Worm (Caenorhabditis elegans) whole organism, L3 larva: ENCODE results near the gene fbxa-104.

Source experiments
- R02D3.7 ChIP-seq: fragments of 150-350 bp; optimal IDR thresholded peaks from 2 replicates; lab custom pipeline; 2014; ENCODE audit warnings: missing biosample characterization, missing genetic modification characterization
- ama-1 ChIP-seq: fragments of 150-350 bp; optimal IDR thresholded peaks from 2 replicates; lab custom pipeline; 2018
- ceh-16 ChIP-seq: sonication (generic microtip); optimal IDR thresholded peaks from 2 replicates; lab custom pipeline; 2017; ENCODE audit warnings: missing biosample characterization, missing genetic modification characterization
- daf-12 ChIP-seq: fragments of 150-350 bp; optimal IDR thresholded peaks from 2 replicates; lab custom pipeline; 2014; ENCODE audit warnings: missing biosample characterization, missing genetic modification reagents, missing genetic modification characterization
- egl-27 ChIP-seq: sonication (generic microtip); optimal IDR thresholded peaks from 4 replicates; lab custom pipeline; 2017; ENCODE audit warnings: missing biosample characterization, missing genetic modification reagents, missing genetic modification characterization
- egl-5 ChIP-seq: fragments of 150-350 bp; optimal IDR thresholded peaks from 2 replicates; lab custom pipeline; 2017; ENCODE audit warnings: missing biosample characterization, missing genetic modification reagents, missing genetic modification characterization, inconsistent platforms
- elt-2 ChIP-seq: sonication (generic microtip); optimal IDR thresholded peaks from 2 replicates; lab custom pipeline; 2016; ENCODE audit warnings: missing genetic modification reagents, mild to moderate bottlenecking, missing genetic modification characterization, missing compliant biosample characterization
- eor-1 ChIP-seq, 2 experiments: fragments of 150-350 bp; optimal IDR thresholded peaks; 2 replicates each; lab custom pipeline; 2014 to 2018; ENCODE audit warnings: missing biosample characterization in 2 of 2, missing genetic modification characterization in 2 of 2
- fkh-2 ChIP-seq: fragments of 150-350 bp; optimal IDR thresholded peaks from 2 replicates; lab custom pipeline; 2014; ENCODE audit warnings: missing biosample characterization, missing genetic modification reagents, missing genetic modification characterization
- hmg-11 ChIP-seq: sonication (generic microtip); optimal IDR thresholded peaks from 2 replicates; lab custom pipeline; 2016; ENCODE audit warnings: missing genetic modification characterization, missing compliant biosample characterization
- jun-1 ChIP-seq: fragments of 150-350 bp; optimal IDR thresholded peaks from 2 replicates; lab custom pipeline; 2014; ENCODE audit warnings: missing biosample characterization, missing genetic modification reagents, missing genetic modification characterization
- lin-39 ChIP-seq: fragments of 150-350 bp; optimal IDR thresholded peaks from 2 replicates; lab custom pipeline; 2018; ENCODE audit warnings: missing biosample characterization, missing genetic modification reagents, missing genetic modification characterization
- lsy-12 ChIP-seq: sonication (generic microtip); optimal IDR thresholded peaks from 2 replicates; lab custom pipeline; 2016; ENCODE audit warnings: mild to moderate bottlenecking, missing genetic modification characterization, missing compliant biosample characterization
- mml-1 ChIP-seq: fragments of 150-350 bp; sonication (generic microtip); optimal IDR thresholded peaks from 3 replicates; lab custom pipeline; 2014; ENCODE audit warnings: missing biosample characterization, missing genetic modification characterization
- nfya-1 ChIP-seq: sonication (generic microtip); optimal IDR thresholded peaks from 2 replicates; lab custom pipeline; 2017; ENCODE audit warnings: missing genetic modification characterization, mild to moderate bottlenecking, missing compliant biosample characterization, antibody characterized with exemption, moderate library complexity; ENCODE audit not compliant: insufficient read depth
- nhr-23 ChIP-seq: fragments of 150-350 bp; optimal IDR thresholded peaks from 2 replicates; lab custom pipeline; 2014; ENCODE audit warnings: missing biosample characterization, missing genetic modification reagents, missing genetic modification characterization
- nhr-28 ChIP-seq: fragments of 150-350 bp; optimal IDR thresholded peaks from 2 replicates; lab custom pipeline; 2014; ENCODE audit warnings: missing biosample characterization, missing genetic modification characterization
- nhr-43 ChIP-seq: sonication (generic microtip); optimal IDR thresholded peaks from 2 replicates; lab custom pipeline; 2016; ENCODE audit warnings: mild to moderate bottlenecking, missing genetic modification characterization, missing compliant biosample characterization; ENCODE audit not compliant: poor library complexity, severe bottlenecking
- nhr-76 ChIP-seq: fragments of 150-350 bp; sonication (generic microtip); optimal IDR thresholded peaks from 5 replicates; lab custom pipeline; 2014; ENCODE audit warnings: missing biosample characterization, missing genetic modification characterization
- nhr-77 ChIP-seq: fragments of 150-350 bp; optimal IDR thresholded peaks from 2 replicates; lab custom pipeline; 2014; ENCODE audit warnings: missing biosample characterization, missing genetic modification characterization
- pqm-1 ChIP-seq: fragments of 150-350 bp; optimal IDR thresholded peaks from 2 replicates; lab custom pipeline; 2017; ENCODE audit warnings: missing biosample characterization, missing genetic modification characterization, inconsistent platforms
- skn-1 ChIP-seq: fragments of 150-350 bp; optimal IDR thresholded peaks from 2 replicates; lab custom pipeline; 2014; ENCODE audit warnings: missing biosample characterization, missing genetic modification characterization
- tbx-2 ChIP-seq: sonication (generic microtip); optimal IDR thresholded peaks from 2 replicates; lab custom pipeline; 2016; ENCODE audit warnings: mild to moderate bottlenecking, missing genetic modification characterization, missing compliant biosample characterization
- unc-62 ChIP-seq: fragments of 150-350 bp; sonication (generic microtip); optimal IDR thresholded peaks from 4 replicates; lab custom pipeline; 2014; ENCODE audit warnings: missing biosample characterization, missing genetic modification reagents, missing genetic modification characterization
- zag-1 ChIP-seq: fragments of 150-350 bp; optimal IDR thresholded peaks from 2 replicates; lab custom pipeline; 2014; ENCODE audit warnings: missing biosample characterization, missing genetic modification characterization
- ztf-11 ChIP-seq: fragments of 150-350 bp; optimal IDR thresholded peaks from 2 replicates; lab custom pipeline; 2014; ENCODE audit warnings: missing biosample characterization, missing genetic modification characterization

The fbxa-104 gene

DNA sequence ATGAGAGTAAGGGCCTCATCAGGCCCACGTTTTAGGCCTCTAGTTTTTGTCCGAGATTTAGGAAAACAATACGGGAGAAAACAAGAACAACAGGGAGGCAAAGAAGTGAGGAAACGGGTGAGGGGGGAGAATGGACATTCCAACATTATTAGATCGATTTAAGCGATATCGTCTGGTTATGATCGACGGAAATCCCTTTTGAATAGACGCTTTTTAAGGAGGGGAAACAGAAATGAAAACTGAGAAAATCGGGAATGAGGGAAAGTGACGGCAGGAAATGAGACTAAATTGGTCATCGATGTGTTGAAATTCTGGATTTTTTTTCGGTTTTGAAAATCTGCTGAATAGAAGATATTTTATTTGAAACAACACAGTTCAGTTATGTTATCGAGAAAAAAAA, 40.9 kb upstream of the fbxa-104 start, which contains the start of gene rocf-1:
rocf-1 (minus strand) TSS at position 101 of the 400 bp plus-strand sequence.
- TF ChIP-seq eor-1 (tag; optimal IDR thresholded peaks at IDR 0.05; lab: Kevin White, UChicago) (no peak), zag-1 (tag; lab: Kevin White, UChicago) (no peak), ztf-11 (tag; lab: Kevin White, UChicago) (no peak), jun-1 (no peak), pqm-1 (tag; lab: Kevin White, UChicago) (no peak), daf-12 (no peak), unc-62 (no peak), tbx-2 (no peak), lin-39 (tag; lab: Kevin White, UChicago) (no peak)

DNA sequence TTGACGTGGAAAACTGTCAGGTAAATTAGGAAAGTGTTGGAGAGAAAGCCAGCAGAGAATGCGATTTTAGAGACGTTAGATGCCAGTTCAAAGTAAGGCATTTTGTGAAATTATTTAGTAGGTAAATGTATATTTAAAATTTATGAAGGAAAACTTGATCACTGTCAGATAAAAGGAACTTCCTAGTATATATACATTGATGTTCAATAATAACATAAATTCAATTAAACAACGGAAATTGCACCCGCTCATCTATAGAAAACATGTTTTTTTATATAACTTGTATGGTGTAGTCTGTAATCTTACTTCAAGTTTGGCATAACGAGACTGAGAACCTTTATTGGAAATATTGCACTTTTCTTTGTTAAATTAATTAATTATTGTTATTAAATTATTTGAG, 35.6 kb upstream of the fbxa-104 start, which contains the start of gene str-71:
str-71 (minus strand) TSS at position 101 of the 400 bp plus-strand sequence.
- no peak for TF ChIP-seq eor-1 (tag; optimal IDR thresholded peaks at IDR 0.05; lab: Kevin White, UChicago)
- TF ChIP-seq egl-27: no peak
- TF ChIP-seq lsy-12 (tag; lab: Kevin White, UChicago): no peak

DNA sequence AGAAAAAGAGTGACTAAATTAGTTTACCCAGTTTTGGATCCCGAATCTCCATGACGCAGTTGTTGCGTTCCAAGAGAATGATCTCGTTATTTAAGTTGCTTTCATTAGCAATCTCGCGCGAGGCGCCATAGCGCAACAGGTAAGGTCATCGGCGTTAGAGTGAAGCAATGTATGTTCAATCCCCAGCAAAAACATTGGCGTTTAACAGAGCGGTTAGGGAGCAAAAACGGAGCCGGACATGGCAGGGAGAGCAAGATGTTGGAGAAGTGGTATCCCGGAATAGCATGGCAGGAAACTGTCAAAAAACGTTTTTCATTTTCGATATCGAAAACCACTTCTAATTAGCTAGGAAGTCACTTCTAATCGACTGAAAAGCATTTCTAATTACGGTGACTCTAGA, 30.8 kb upstream of the fbxa-104 start:
- no peak for TF ChIP-seq ama-1 (lab: Kevin White, UChicago)
- TF ChIP-seq eor-1 (tag; optimal IDR thresholded peaks at IDR 0.05; lab: Kevin White, UChicago): no peak
- TF ChIP-seq nhr-43 (tag; lab: Kevin White, UChicago): peak; percentile 31

DNA sequence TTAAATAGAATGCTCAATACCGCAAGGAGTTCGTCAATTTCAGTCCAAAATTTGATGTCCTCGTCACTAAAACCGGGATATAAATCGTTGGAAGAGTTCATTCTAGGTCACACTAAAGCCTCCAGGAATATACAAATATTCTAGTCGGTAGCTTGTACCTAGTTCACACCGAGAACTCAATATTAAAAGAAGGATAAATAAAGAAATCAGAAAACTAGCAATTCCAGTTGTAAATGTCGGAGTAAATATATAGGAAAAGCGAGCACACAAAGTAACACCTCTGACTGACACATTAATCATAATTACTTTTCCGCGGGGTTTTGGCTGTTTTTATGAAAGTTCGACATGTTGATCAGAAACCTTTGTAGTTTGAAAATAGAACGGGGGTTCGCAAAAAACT, 27.9 kb upstream of the fbxa-104 start, which contains the start of gene srw-33:
srw-33 (minus strand) TSS at position 101 of the 400 bp plus-strand sequence.
- TF ChIP-seq jun-1 (no peak), fkh-2 (tag; lab: Kevin White, UChicago) (no peak), nfya-1 (tag; lab: Kevin White, UChicago) (no peak), egl-27 (no peak), nhr-76 (tag; lab: Kevin White, UChicago) (no peak), egl-5 (tag; lab: Kevin White, UChicago) (no peak), R02D3.7 (no peak), nhr-77 (tag; lab: Kevin White, UChicago) (no peak)

DNA sequence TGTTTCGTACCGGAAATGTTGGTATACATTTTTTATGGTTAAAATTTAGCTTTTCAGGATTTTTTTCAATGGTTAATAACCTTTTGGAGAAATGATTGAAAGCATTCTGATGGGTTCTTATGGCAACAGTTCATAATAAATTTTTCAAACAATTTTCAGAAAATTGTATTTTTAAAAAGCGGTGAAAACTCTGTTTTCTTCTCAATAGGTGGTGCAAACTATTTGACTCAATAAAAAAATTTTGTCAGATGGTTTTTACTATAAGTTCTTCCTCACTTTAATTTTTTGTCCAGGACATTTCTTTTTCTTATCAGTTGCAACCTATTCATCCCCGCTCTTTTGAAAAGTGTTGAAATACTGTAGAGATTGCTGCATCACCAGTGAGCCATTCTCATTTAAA, 25.4 kb upstream of the fbxa-104 start, which contains the start of gene T26H5.14:
T26H5.14 (plus strand) TSS at position 301 of the 400 bp plus-strand sequence.
- TF ChIP-seq lin-39 (tag; lab: Kevin White, UChicago) (no peak), elt-2 (peak; percentile 40)
- TF ChIP-seq, all 47 proteins: peak for 1

DNA sequence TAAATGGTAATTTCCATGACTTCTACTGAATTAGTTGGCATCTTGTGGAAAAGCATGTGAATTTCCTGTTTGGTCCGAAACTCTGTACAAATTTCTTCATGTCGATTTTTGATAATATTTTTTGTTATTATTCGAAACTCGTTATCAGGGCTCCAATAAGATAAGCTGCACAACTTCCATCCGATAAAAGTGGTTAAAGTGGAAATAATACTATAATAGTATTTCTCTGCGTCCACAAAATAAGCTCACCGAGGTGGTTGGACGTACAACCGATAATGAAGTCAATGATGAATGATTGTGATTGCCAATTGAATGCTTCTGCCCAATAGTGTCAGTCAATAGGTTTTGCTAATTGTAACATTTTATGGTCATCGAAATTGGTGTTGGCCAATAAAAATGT, 24.9 kb upstream of the fbxa-104 start, which contains the start of gene T26H5.4:
T26H5.4 (minus strand) TSS at position 294 of the 400 bp plus-strand sequence.
- peak; percentile 81 for TF ChIP-seq elt-2
- no peak for TF ChIP-seq jun-1
- TF ChIP-seq pqm-1 (tag; lab: Kevin White, UChicago): peak; percentile 77
- TF ChIP-seq, all 47 proteins: peak for 2

DNA sequence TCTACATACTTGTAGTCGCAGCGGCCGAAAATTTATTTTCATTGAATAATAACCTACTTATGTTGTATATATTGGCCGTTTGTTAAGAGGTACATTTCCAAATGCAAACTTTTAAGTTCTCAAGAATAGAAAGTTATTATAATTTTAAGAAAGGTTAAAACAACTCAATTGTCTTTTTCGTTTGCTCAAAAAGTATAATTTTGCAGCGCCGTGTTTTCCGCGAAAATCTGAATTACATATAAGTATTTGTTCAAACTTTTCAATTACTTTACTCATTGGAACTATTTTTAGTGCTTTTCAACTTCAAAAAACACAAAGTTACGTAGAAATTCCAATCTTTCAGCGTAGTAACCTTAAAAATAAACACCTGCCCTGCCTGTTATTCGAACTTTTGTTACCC, 22.0 kb upstream of the fbxa-104 start, which contains the start of gene srh-239:
srh-239 (plus strand) TSS at position 301 of the 400 bp plus-strand sequence.
- TF ChIP-seq nhr-23 (tag; lab: Kevin White, UChicago): no peak
- no peak for TF ChIP-seq egl-5 (tag; lab: Kevin White, UChicago)
- no peak for TF ChIP-seq ceh-16 (tag; lab: Kevin White, UChicago)
- TF ChIP-seq tbx-2: no peak
- no peak for TF ChIP-seq nhr-76 (tag; lab: Kevin White, UChicago)
- TF ChIP-seq nhr-28: no peak
- no peak for TF ChIP-seq hmg-11
- no peak for TF ChIP-seq skn-1 (tag; lab: Kevin White, UChicago)
- no peak for TF ChIP-seq ama-1 (lab: Kevin White, UChicago)
- TF ChIP-seq zag-1 (tag; lab: Kevin White, UChicago): no peak
- no peak for TF ChIP-seq mml-1

DNA sequence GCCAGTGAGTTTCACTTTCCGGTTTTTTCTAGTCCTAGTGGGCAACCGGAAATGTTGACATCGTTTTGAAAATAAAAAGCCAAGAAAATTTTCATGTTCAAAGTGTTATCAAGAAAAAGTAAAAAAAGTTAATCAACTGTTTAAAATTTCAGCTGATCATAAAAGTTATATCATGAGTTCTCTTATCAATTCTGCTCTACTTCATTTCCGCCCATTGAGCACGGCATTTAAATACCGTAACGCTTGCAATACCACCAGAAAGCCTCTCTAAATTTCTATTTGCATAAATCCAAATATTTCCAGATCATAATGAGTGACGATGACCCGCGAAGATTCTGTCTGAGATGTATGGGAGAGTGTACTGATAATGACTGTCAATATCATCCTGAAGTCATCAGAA, 21.1 kb upstream of the fbxa-104 start, which contains the start of gene T26H5.9:
T26H5.9 (plus strand) TSS at position 302 of the 400 bp plus-strand sequence.
- TF ChIP-seq ama-1 (lab: Kevin White, UChicago): no peak
- TF ChIP-seq ztf-11 (tag; lab: Kevin White, UChicago): no peak
- TF ChIP-seq nhr-28: no peak
- TF ChIP-seq egl-5 (tag; lab: Kevin White, UChicago): no peak
- no peak for TF ChIP-seq tbx-2
- TF ChIP-seq jun-1: no peak
- TF ChIP-seq mml-1: no peak
- peak; percentile 65 for TF ChIP-seq elt-2
- TF ChIP-seq pqm-1 (tag; lab: Kevin White, UChicago): peak; percentile 12
- no peak for TF ChIP-seq lin-39 (tag; lab: Kevin White, UChicago)
